Worm (Caenorhabditis elegans): Measurements from ENCODE around the gene C26B2.2.

The C26B2.2 gene

DNA sequence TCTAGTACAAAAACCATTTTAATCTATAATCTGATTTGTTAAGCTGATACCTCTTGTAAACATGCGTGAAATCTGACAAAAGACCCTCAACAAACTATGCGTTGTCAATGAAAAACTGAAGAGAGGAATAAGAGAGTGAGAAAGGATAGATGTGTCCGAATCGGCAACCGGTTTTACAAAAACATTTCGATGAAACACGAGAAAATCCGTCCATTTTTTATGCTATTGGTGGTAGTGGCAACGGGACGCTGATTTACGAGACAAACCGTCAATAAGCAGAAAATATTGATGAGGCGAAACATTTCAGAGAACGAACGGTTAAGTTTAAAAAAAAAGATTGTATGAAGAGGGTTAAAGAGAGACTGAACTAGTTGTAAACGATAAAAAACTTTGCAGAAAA lies 20.1 kb upstream of the C26B2.2 start (continued):
- no peak for TF ChIP-seq efl-1 (optimal IDR thresholded peaks at IDR 0.05)
- TF ChIP-seq efl-1 (GFP tag; optimal IDR thresholded peaks at IDR 0.05 in 1 of 2): peak in 1 of 2 experiments; percentile 43
- TF ChIP-seq nhr-237 (tag; optimal IDR thresholded peaks at IDR 0.05): no peak
- no peak for TF ChIP-seq Y116A8C.19 (tag; optimal IDR thresholded peaks at IDR 0.05; ENCODE audit: borderline replicate concordance)
- TF ChIP-seq ztf-11 (tag; optimal IDR thresholded peaks at IDR 0.05): no peak
- TF ChIP-seq dsc-1 (tag; optimal IDR thresholded peaks at IDR 0.05): no peak
- TF ChIP-seq nhr-76 (tag; optimal IDR thresholded peaks at IDR 0.05): no peak
- no peak for TF ChIP-seq rnt-1 (tag; optimal IDR thresholded peaks at IDR 0.05)
- TF ChIP-seq snu-23 (GFP tag; optimal IDR thresholded peaks at IDR 0.05): peak; percentile 59
- peak; percentile 83 for TF ChIP-seq grh-1 (GFP tag; IDR thresholded peaks at IDR 0.05)
- peak in 1 of 2 experiments; percentile 1 for TF ChIP-seq lsy-2 (tag; optimal IDR thresholded peaks at IDR 0.05)
- no peak for TF ChIP-seq fos-1 (tag; optimal IDR thresholded peaks at IDR 0.05)
- no peak for TF ChIP-seq unc-62 (GFP tag; optimal IDR thresholded peaks at IDR 0.05)
- TF ChIP-seq elt-3 (tag; optimal IDR thresholded peaks at IDR 0.05): peak in 2 of 6 experiments; percentile 33 to 64
- TF ChIP-seq lin-35 (GFP tag; optimal IDR thresholded peaks at IDR 0.05): peak in 1 of 2 experiments; percentile 29
- no peak for TF ChIP-seq skn-1 (tag; optimal IDR thresholded peaks at IDR 0.05)
- TF ChIP-seq nhr-90 (tag; optimal IDR thresholded peaks at IDR 0.05; ENCODE audit: poor library complexity): no peak
- TF ChIP-seq mep-1 (tag; optimal IDR thresholded peaks at IDR 0.05): peak; percentile 40
- no peak for TF ChIP-seq lin-15B (tag; optimal IDR thresholded peaks at IDR 0.05)

DNA sequence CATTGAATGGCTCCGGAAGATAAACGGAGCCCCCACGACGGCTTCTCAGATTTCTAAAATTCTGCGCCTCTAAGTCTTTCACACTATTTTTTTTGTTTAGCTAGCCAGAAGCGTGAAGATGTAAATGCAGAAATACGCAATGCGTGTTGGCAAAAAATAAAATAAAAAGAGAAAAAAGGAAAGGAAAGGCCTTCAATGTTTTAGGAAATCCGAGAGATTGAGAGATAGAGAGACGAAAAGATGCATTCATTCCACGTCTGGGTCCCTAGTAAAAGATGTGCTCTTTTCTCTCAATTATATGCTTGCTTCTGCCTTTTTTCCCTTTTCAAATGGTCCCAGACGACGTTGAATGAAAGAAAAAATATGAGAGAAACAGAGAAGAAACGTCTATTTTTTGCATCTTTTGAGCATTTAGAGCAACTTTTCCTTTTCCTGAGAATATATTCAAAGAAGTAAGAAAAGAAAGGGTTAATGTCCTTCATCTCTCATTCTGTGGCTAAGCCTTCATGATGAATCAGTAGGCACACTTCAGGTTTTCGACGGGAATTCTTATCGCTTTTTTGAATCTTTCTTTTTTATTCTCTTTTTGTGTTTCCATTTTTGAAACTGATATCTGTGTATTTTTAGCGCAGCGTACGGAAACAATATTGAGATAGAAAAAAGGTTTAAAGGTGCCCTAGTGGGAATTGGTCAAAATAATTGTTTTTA lies 18.8 kb upstream of the C26B2.2 start:
- TF ChIP-seq nhr-71 (tag; optimal IDR thresholded peaks at IDR 0.05) (peak; percentile 61), mep-1 (tag; optimal IDR thresholded peaks at IDR 0.05) (no peak), zip-4 (GFP tag; optimal IDR thresholded peaks at IDR 0.05) (no peak), blmp-1 (tag; optimal IDR thresholded peaks at IDR 0.05) (no peak), C04F5.9 (tag; optimal IDR thresholded peaks at IDR 0.05) (no peak), nhr-85 (tag) (peak; percentile 71), nhr-90 (tag; optimal IDR thresholded peaks at IDR 0.05; ENCODE audit: poor library complexity) (no peak), ztf-11 (tag; optimal IDR thresholded peaks at IDR 0.05) (no peak), xbp-1 (tag; optimal IDR thresholded peaks at IDR 0.05) (no peak), ceh-90 (tag; optimal IDR thresholded peaks at IDR 0.05) (no peak), nhr-28 (tag; optimal IDR thresholded peaks at IDR 0.05) (no peak), zag-1 (tag; optimal IDR thresholded peaks at IDR 0.05) (no peak), lin-14 (GFP tag; optimal IDR thresholded peaks at IDR 0.05) (peak; percentile 92), dpl-1 (GFP tag; optimal IDR thresholded peaks at IDR 0.05) (peak in 1 of 3 experiments; percentile 14), C16A3.4 (tag; optimal IDR thresholded peaks at IDR 0.05) (no peak), fkh-4 (tag; optimal IDR thresholded peaks at IDR 0.05; ENCODE audit: borderline replicate concordance) (no peak), lin-39 (tag; optimal IDR thresholded peaks at IDR 0.05) (no peak), efl-1 (optimal IDR thresholded peaks at IDR 0.05) (peak in 1 of 2 experiments; percentile 17), efl-1 (GFP tag; optimal IDR thresholded peaks at IDR 0.05 in 1 of 2) (peak in 1 of 2 experiments; percentile 75), ceh-82 (tag; optimal IDR thresholded peaks at IDR 0.05) (peak in 1 of 3 experiments; percentile 31), swsn-7 (tag; optimal IDR thresholded peaks at IDR 0.05) (peak; percentile 37), isw-1 (GFP tag; IDR thresholded peaks at IDR 0.05) (peak; percentile 44), irx-1 (tag; optimal IDR thresholded peaks at IDR 0.05) (peak; percentile 73), snpc-4 (tag; optimal IDR thresholded peaks at IDR 0.05) (peak; percentile 7), ztf-4 (tag; optimal IDR thresholded peaks at IDR 0.05) (no peak), lsy-2 (tag; optimal IDR thresholded peaks at IDR 0.05) (peak in 1 of 2 experiments; percentile 48), hlh-4 (tag; optimal IDR thresholded peaks at IDR 0.05) (no peak), pqm-1 (tag; optimal IDR thresholded peaks at IDR 0.05) (no peak), nhr-11 (tag; optimal IDR thresholded peaks at IDR 0.05) (no peak), grh-1 (GFP tag; IDR thresholded peaks at IDR 0.05) (no peak), nhr-19 (GFP tag; conservative IDR thresholded peaks at IDR 0.05) (no peak), sptf-1 (tag; optimal IDR thresholded peaks at IDR 0.05) (no peak), lir-3 (tag; optimal IDR thresholded peaks at IDR 0.05; ENCODE audit: poor library complexity) (no peak), tbx-2 (tag; optimal IDR thresholded peaks at IDR 0.05) (peak; percentile 36), mef-2 (tag; optimal IDR thresholded peaks at IDR 0.05) (peak; percentile 23), nhr-237 (tag; optimal IDR thresholded peaks at IDR 0.05) (no peak), fkh-8 (tag; optimal IDR thresholded peaks at IDR 0.05) (no peak), unc-86 (tag; optimal IDR thresholded peaks at IDR 0.05) (peak; percentile 51), lin-15B (tag; optimal IDR thresholded peaks at IDR 0.05) (no peak), egl-13 (tag; optimal IDR thresholded peaks at IDR 0.05) (peak; percentile 49)

All from whole organism, L1 larva.